Fruit fly (Drosophila melanogaster) whole organism, prepupa: ENCODE data around the gene CG34323.

Source experiments
- CG6163 ChIP-seq: fragments of 200-800 bp; sonication (Bioruptor generic); IDR thresholded peaks from 3 replicates; pipeline ENCODE4 v1.3.6; 2022; ENCODE audit warnings: missing biosample characterization, missing genetic modification characterization
- svp ChIP-seq: fragments of 200-800 bp; sonication (Bioruptor generic); peaks from one replicate; lab custom pipeline; 2016; ENCODE audit warnings: missing biosample characterization, missing genetic modification characterization

DNA sequence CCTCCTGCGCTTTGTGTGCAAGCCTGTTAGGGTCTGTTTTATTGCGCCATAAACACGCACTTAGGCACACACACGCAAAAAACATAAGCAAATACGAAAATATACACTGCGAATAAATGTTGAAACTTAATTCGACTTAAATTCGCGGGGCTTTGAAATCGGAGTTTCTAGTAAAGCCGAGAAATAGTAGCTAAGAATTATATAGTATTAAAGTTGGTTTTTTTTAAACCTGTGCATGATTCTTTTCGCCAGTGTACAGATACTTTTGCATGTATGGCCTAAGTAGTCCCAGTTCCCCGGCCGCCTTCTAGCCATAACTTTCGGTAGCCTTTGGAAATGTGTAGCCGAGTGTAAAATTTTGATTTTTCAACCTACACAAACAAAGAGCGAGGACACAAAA is 14.2 kb downstream of the CG34323 start:
- no peak for TF ChIP-seq CG6163 (GFP tag; lab: Robert Waterston, UW)
- TF ChIP-seq svp (GFP tag; lab: Kevin White, UChicago) = no peak
